Fruit fly (Drosophila melanogaster) whole organism, embryonic: ENCODE measurements around the gene Cdk5alpha.

Experiments used
- Atf-2 ChIP-seq: fragments of 200-800 bp; sonication (Bioruptor generic); optimal IDR thresholded peaks from 2 replicates; lab custom pipeline; 2016; ENCODE audit warnings: missing biosample characterization, missing genetic modification characterization
- Atf6 ChIP-seq: fragments of 200-800 bp; sonication (Bioruptor generic); IDR thresholded peaks from 2 replicates; pipeline ENCODE4 v1.3.6; 2022; ENCODE audit warnings: missing biosample characterization, missing genetic modification characterization
- CG1024 ChIP-seq: fragments of 200-800 bp; sonication (Bioruptor generic); IDR thresholded peaks from 2 replicates; pipeline ENCODE4 v1.3.6; 2022; ENCODE audit warnings: missing biosample characterization, missing genetic modification characterization
- CG10654 ChIP-seq: fragments of 200-800 bp; sonication (Bioruptor generic); optimal IDR thresholded peaks from 2 replicates; lab custom pipeline; 2016; ENCODE audit warnings: missing biosample characterization, missing genetic modification characterization
- CG12391 ChIP-seq: fragments of 200-800 bp; sonication (Bioruptor generic); optimal IDR thresholded peaks from 3 replicates; lab custom pipeline; 2018; ENCODE audit warnings: missing biosample characterization, mild to moderate bottlenecking, missing genetic modification characterization, moderate library complexity
- CG12659 ChIP-seq: fragments of 200-800 bp; sonication (Bioruptor generic); optimal IDR thresholded peaks from 3 replicates; lab custom pipeline; 2017; ENCODE audit warnings: mild to moderate bottlenecking, missing biosample characterization, missing genetic modification reagents, missing genetic modification characterization
- CG13296 ChIP-seq: fragments of 200-800 bp; sonication (Bioruptor generic); optimal IDR thresholded peaks from 3 replicates; lab custom pipeline; 2018; ENCODE audit warnings: missing biosample characterization, mild to moderate bottlenecking, missing genetic modification characterization
- CG14667 ChIP-seq: fragments of 200-800 bp; sonication (Bioruptor generic); IDR thresholded peaks from 2 replicates; pipeline ENCODE4 v1.3.6; 2022; ENCODE audit warnings: missing biosample characterization, missing genetic modification characterization
- CG1603 ChIP-seq: fragments of 200-800 bp; sonication (Bioruptor generic); optimal IDR thresholded peaks from 2 replicates; lab custom pipeline; 2019; ENCODE audit warnings: missing biosample characterization, mild to moderate bottlenecking, missing genetic modification characterization, moderate library complexity
- CG1647 ChIP-seq: fragments of 200-800 bp; sonication (Bioruptor generic); optimal IDR thresholded peaks from 3 replicates; lab custom pipeline; 2016; ENCODE audit warnings: missing biosample characterization, missing genetic modification characterization
- CG17568 ChIP-seq: fragments of 200-800 bp; sonication (Bioruptor generic); optimal IDR thresholded peaks from 2 replicates; lab custom pipeline; 2018; ENCODE audit warnings: missing biosample characterization, mild to moderate bottlenecking, missing genetic modification characterization, moderate library complexity
- CG17612 ChIP-seq: fragments of 200-800 bp; sonication (Bioruptor generic); IDR thresholded peaks from 2 replicates; pipeline ENCODE4 v1.3.6; 2022; ENCODE audit warnings: missing biosample characterization, missing genetic modification characterization
- CG18764 ChIP-seq: fragments of 200-800 bp; sonication (Bioruptor generic); optimal IDR thresholded peaks from 3 replicates; lab custom pipeline; 2016; ENCODE audit warnings: missing biosample characterization, missing genetic modification characterization
- CG2120 ChIP-seq: fragments of 200-800 bp; sonication (Bioruptor generic); optimal IDR thresholded peaks from 3 replicates; lab custom pipeline; 2016; ENCODE audit warnings: missing biosample characterization, missing genetic modification characterization
- CG31388 ChIP-seq: fragments of 200-800 bp; sonication (Bioruptor generic); optimal IDR thresholded peaks from 2 replicates; lab custom pipeline; 2016; ENCODE audit warnings: missing biosample characterization, missing genetic modification characterization
- CG4328 ChIP-seq: fragments of 200-800 bp; sonication (Bioruptor generic); optimal IDR thresholded peaks from 3 replicates; lab custom pipeline; 2017; ENCODE audit warnings: missing biosample characterization, missing genetic modification reagents, missing genetic modification characterization
- CG5953 ChIP-seq: fragments of 200-800 bp; sonication (Bioruptor generic); IDR thresholded peaks from 2 replicates; pipeline ENCODE4 v1.3.6; 2022; ENCODE audit warnings: missing biosample characterization, missing genetic modification characterization
- CG6689 ChIP-seq: fragments of 200-800 bp; sonication (Bioruptor generic); IDR thresholded peaks from 2 replicates; pipeline ENCODE4 v1.3.6; 2022; ENCODE audit warnings: missing biosample characterization, missing genetic modification characterization
- CG6813 ChIP-seq: fragments of 200-800 bp; sonication (Bioruptor generic); optimal IDR thresholded peaks from 2 replicates; lab custom pipeline; 2017; ENCODE audit warnings: missing biosample characterization, missing genetic modification characterization, mild to moderate bottlenecking, moderate library complexity, missing genetic modification reagents
- CG6854 ChIP-seq: fragments of 200-800 bp; sonication (Bioruptor generic); optimal IDR thresholded peaks from 3 replicates; lab custom pipeline; 2017; ENCODE audit warnings: missing biosample characterization, mild to moderate bottlenecking, missing genetic modification characterization
- CG8388 ChIP-seq: fragments of 200-800 bp; sonication (Bioruptor generic); optimal IDR thresholded peaks from 2 replicates; lab custom pipeline; 2019; ENCODE audit warnings: missing biosample characterization, mild to moderate bottlenecking, missing genetic modification characterization, moderate library complexity
- CG8924 ChIP-seq: fragments of 200-800 bp; optimal IDR thresholded peaks from 3 replicates; lab custom pipeline; 2019; ENCODE audit warnings: missing biosample characterization, mild to moderate bottlenecking, missing genetic modification characterization, moderate library complexity
- CG9727 ChIP-seq: fragments of 200-800 bp; sonication (Bioruptor generic); optimal IDR thresholded peaks from 3 replicates; lab custom pipeline; 2017; ENCODE audit warnings: missing biosample characterization, mild to moderate bottlenecking, missing genetic modification characterization
- CoRest ChIP-seq: fragments of 200-800 bp; sonication (Bioruptor generic); optimal IDR thresholded peaks from 3 replicates; lab custom pipeline; 2018; ENCODE audit warnings: missing biosample characterization, mild to moderate bottlenecking, missing genetic modification characterization, moderate library complexity
- Dfd ChIP-seq, 2 experiments: fragments of >200 bp; optimal IDR thresholded peaks; 2 replicates each; lab custom pipeline; 2017; ENCODE audit warnings: missing biosample characterization in 2 of 2, missing genetic modification characterization in 2 of 2
- Dip3 ChIP-seq: fragments of 200-800 bp; sonication (Bioruptor generic); optimal IDR thresholded peaks from 3 replicates; lab custom pipeline; 2016; ENCODE audit warnings: missing biosample characterization, missing genetic modification characterization
- Dref ChIP-seq: fragments of 200-800 bp; sonication (Bioruptor generic); IDR thresholded peaks from 2 replicates; pipeline ENCODE4 v1.3.6; 2022; ENCODE audit warnings: missing biosample characterization, missing genetic modification characterization
- GATAe ChIP-seq: fragments of 200-800 bp; sonication (Bioruptor generic); conservative IDR thresholded peaks from 2 replicates; pipeline ENCODE4 v1.3.6; 2022; ENCODE audit warnings: missing biosample characterization, missing genetic modification characterization
- Hmr ChIP-seq: fragments of 200-800 bp; sonication (Bioruptor generic); optimal IDR thresholded peaks from 3 replicates; lab custom pipeline; 2017; ENCODE audit warnings: mild to moderate bottlenecking, missing biosample characterization, missing genetic modification reagents, missing genetic modification characterization
- Lpt ChIP-seq: fragments of >200 bp; optimal IDR thresholded peaks from 2 replicates; lab custom pipeline; 2018; ENCODE audit warnings: missing biosample characterization, missing genetic modification characterization
- MESR4 ChIP-seq: fragments of 200-800 bp; sonication (Bioruptor generic); optimal IDR thresholded peaks from 2 replicates; lab custom pipeline; 2018; ENCODE audit warnings: missing biosample characterization, mild to moderate bottlenecking, missing genetic modification characterization, moderate library complexity
- Nf-YA ChIP-seq: fragments of 200-800 bp; sonication (Bioruptor generic); IDR thresholded peaks from 2 replicates; pipeline ENCODE4 v1.3.6; 2022; ENCODE audit warnings: missing biosample characterization, missing genetic modification characterization
- Nf-YB ChIP-seq: fragments of 200-800 bp; sonication (Bioruptor generic); optimal IDR thresholded peaks from 3 replicates; lab custom pipeline; 2019; ENCODE audit warnings: missing biosample characterization, mild to moderate bottlenecking, missing genetic modification characterization, moderate library complexity
- Tbp ChIP-seq: fragments of >200 bp; optimal IDR thresholded peaks from 2 replicates; lab custom pipeline; 2018; ENCODE audit warnings: missing biosample characterization, missing genetic modification characterization
- YL-1 ChIP-seq: fragments of 200-800 bp; sonication (Bioruptor generic); optimal IDR thresholded peaks from 3 replicates; lab custom pipeline; 2017; ENCODE audit warnings: missing biosample characterization, mild to moderate bottlenecking, missing genetic modification characterization
- abd-A ChIP-seq: fragments of 200-800 bp; sonication (Bioruptor generic); optimal IDR thresholded peaks from 3 replicates; lab custom pipeline; 2019; ENCODE audit warnings: missing biosample characterization, mild to moderate bottlenecking, missing genetic modification characterization, moderate library complexity
- chinmo ChIP-seq: fragments of 200-800 bp; sonication (Bioruptor generic); IDR thresholded peaks from 4 replicates; pipeline ENCODE4 v1.3.6; 2022; ENCODE audit warnings: missing biosample characterization, missing genetic modification characterization; ENCODE audit not compliant: partially characterized antibody
- ci ChIP-seq: fragments of 200-800 bp; sonication (Bioruptor generic); IDR thresholded peaks from 3 replicates; pipeline ENCODE4 v1.3.6; 2022; ENCODE audit warnings: missing biosample characterization, missing genetic modification characterization
- corto ChIP-seq: fragments of 200-800 bp; sonication (Bioruptor generic); optimal IDR thresholded peaks from 2 replicates; lab custom pipeline; 2016; ENCODE audit warnings: missing biosample characterization, mild to moderate bottlenecking, missing genetic modification characterization, moderate library complexity
- crp ChIP-seq, 2 experiments: fragments of 200-800 bp; sonication (Bioruptor generic); optimal IDR thresholded peaks; 2 replicates in 1 of 2; 3 replicates in 1 of 2; lab custom pipeline; 2017; ENCODE audit warnings: missing biosample characterization in 2 of 2, missing genetic modification characterization in 2 of 2, mild to moderate bottlenecking in 1 of 2, moderate library complexity in 1 of 2
- dm ChIP-seq: fragments of 200-800 bp; sonication (Bioruptor generic); optimal IDR thresholded peaks from 3 replicates; lab custom pipeline; 2016; ENCODE audit warnings: missing biosample characterization, missing genetic modification characterization
- gcm2 ChIP-seq: fragments of 200-800 bp; sonication (Bioruptor generic); optimal IDR thresholded peaks from 2 replicates; lab custom pipeline; 2016; ENCODE audit warnings: missing biosample characterization, missing genetic modification characterization
- insv ChIP-seq, 2 experiments: fragments of 200-800 bp; sonication (Bioruptor generic); optimal IDR thresholded peaks; 3 replicates each; lab custom pipeline; 2016 to 2018; ENCODE audit warnings: missing biosample characterization in 2 of 2, missing genetic modification characterization in 2 of 2
- pnt ChIP-seq: fragments of 200-800 bp; sonication (Bioruptor generic); optimal IDR thresholded peaks from 3 replicates; lab custom pipeline; 2016; ENCODE audit warnings: missing biosample characterization, missing genetic modification characterization
- pros ChIP-seq: fragments of 200-800 bp; sonication (Bioruptor generic); optimal IDR thresholded peaks from 3 replicates; lab custom pipeline; 2019; ENCODE audit warnings: missing biosample characterization, mild to moderate bottlenecking, missing genetic modification characterization, moderate library complexity
- run ChIP-seq: fragments of 200-800 bp; sonication (Bioruptor generic); optimal IDR thresholded peaks from 3 replicates; lab custom pipeline; 2018; ENCODE audit warnings: missing biosample characterization, mild to moderate bottlenecking, missing genetic modification characterization
- sqz ChIP-seq: fragments of 200-800 bp; sonication (Bioruptor generic); optimal IDR thresholded peaks from 3 replicates; lab custom pipeline; 2018; ENCODE audit warnings: missing biosample characterization, mild to moderate bottlenecking, missing genetic modification characterization
- sr ChIP-seq: fragments of 200-800 bp; sonication (Bioruptor generic); IDR thresholded peaks from 3 replicates; pipeline ENCODE4 v1.3.6; 2022; ENCODE audit warnings: missing biosample characterization, missing genetic modification characterization
- twi ChIP-seq: fragments of 200-800 bp; optimal IDR thresholded peaks from 2 replicates; lab custom pipeline; 2019; ENCODE audit warnings: missing biosample characterization, mild to moderate bottlenecking, missing genetic modification characterization, moderate library complexity

Gene Cdk5alpha

dm6 chr2L:10260750-10261493, 49.8 kb downstream of the Cdk5alpha start, which contains the start of gene Pten (continued):
- TF ChIP-seq sr (no peak), corto (peak; percentile 12), CG8924 (tag; lab: Kevin White, UChicago) (peak; percentile 80), CG10654 (GFP tag; lab: Kevin White, UChicago) (peak; percentile 62), Nf-YA (no peak), Lpt (GFP tag; lab: Kevin White, UChicago) (no peak), Nf-YB (GFP tag; lab: Kevin White, UChicago) (no peak), MESR4 (GFP tag; lab: Kevin White, UChicago) (peak; percentile 92), Tbp (no peak), CG6854 (GFP tag; lab: Kevin White, UChicago) (peak; percentile 5), GATAe (GFP tag; lab: Robert Waterston, UW) (no peak), Atf6 (GFP tag; lab: Robert Waterston, UW) (peak; percentile 70), chinmo (GFP tag; lab: Robert Waterston, UW) (peak; percentile 85; the same call in 2 of the 4 replicates), CG13296 (GFP tag; lab: Kevin White, UChicago) (peak; percentile 51), CG17568 (no peak), CG17612 (no peak), abd-A (tag; lab: Kevin White, UChicago) (no peak), run (no peak), sqz (GFP tag; lab: Kevin White, UChicago) (peak; percentile 72), Dip3 (GFP tag; lab: Kevin White, UChicago) (peak; percentile 58), CG31388 (GFP tag; lab: Kevin White, UChicago) (no peak), CG5953 (no peak), pnt (GFP tag; lab: Kevin White, UChicago) (peak; percentile 58), CG12391 (peak; percentile 75), ci (GFP tag; lab: Robert Waterston, UW) (peak; percentile 73; the same call in 1 of the 3 replicates), Dref (peak; percentile 97), CG2120 (GFP tag; lab: Kevin White, UChicago) (peak; percentile 37), CG6689 (GFP tag; lab: Robert Waterston, UW) (peak; percentile 75), CG18764 (peak; percentile 100), YL-1 (GFP tag; lab: Kevin White, UChicago) (peak; percentile 79), CG12659 (GFP tag; lab: Kevin White, UChicago) (peak; percentile 82), crp (GFP tag; optimal IDR thresholded peaks at IDR 0.05; lab: Kevin White, UChicago) (peak in 1 of 2 experiments; percentile 15), twi (tag; lab: Kevin White, UChicago) (no peak), CG1024 (GFP tag; lab: Robert Waterston, UW) (peak; percentile 90), CG1647 (GFP tag; lab: Kevin White, UChicago) (peak; percentile 38), Atf-2 (GFP tag; lab: Kevin White, UChicago) (peak; percentile 52), CG4328 (peak; percentile 45), gcm2 (GFP tag; lab: Kevin White, UChicago) (no peak), dm (GFP tag; lab: Kevin White, UChicago) (no peak), Dfd (GFP tag; optimal IDR thresholded peaks at IDR 0.05; lab: Kevin White, UChicago) (no peak), insv (GFP tag; optimal IDR thresholded peaks at IDR 0.05; lab: Kevin White, UChicago) (no peak), CG1603 (tag; lab: Kevin White, UChicago) (peak; percentile 80), CG14667 (GFP tag; lab: Robert Waterston, UW) (no peak; the same call in 1 of the 2 replicates), pros (GFP tag; lab: Kevin White, UChicago) (no peak), CoRest (tag; lab: Kevin White, UChicago) (peak; percentile 76), CG9727 (GFP tag; lab: Kevin White, UChicago) (peak; percentile 90), Hmr (GFP tag; lab: Kevin White, UChicago) (no peak), CG6813 (no peak), CG8388 (peak; percentile 66)
